Fruit fly (Drosophila melanogaster) whole organism, embryonic: Measurements from ENCODE around the gene Lgr3.

Source experiments
- Antp ChIP-seq: fragments of 200-800 bp; sonication (Bioruptor generic); optimal IDR thresholded peaks from 3 replicates; lab custom pipeline; 2016; ENCODE audit warnings: missing biosample characterization, missing genetic modification characterization
- Bgb ChIP-seq: fragments of 200-800 bp; sonication (Bioruptor generic); IDR thresholded peaks from 2 replicates; pipeline ENCODE4 v1.3.6; 2022; ENCODE audit warnings: missing biosample characterization, missing genetic modification characterization; ENCODE audit not compliant: partially characterized antibody
- BtbVII ChIP-seq: fragments of 200-800 bp; sonication (Bioruptor generic); optimal IDR thresholded peaks from 3 replicates; lab custom pipeline; 2017; ENCODE audit warnings: missing biosample characterization, mild to moderate bottlenecking, missing genetic modification characterization
- CG10366 ChIP-seq: fragments of 200-800 bp; sonication (Bioruptor generic); IDR thresholded peaks from 2 replicates; pipeline ENCODE4 v1.3.6; 2022; ENCODE audit warnings: missing biosample characterization, missing genetic modification characterization
- CG14860 ChIP-seq: fragments of 200-800 bp; sonication (Bioruptor generic); IDR thresholded peaks from 3 replicates; pipeline ENCODE4 v1.3.6; 2022; ENCODE audit warnings: missing biosample characterization, missing genetic modification characterization; ENCODE audit not compliant: partially characterized antibody
- CG16813 ChIP-seq: fragments of 200-800 bp; sonication (Bioruptor generic); IDR thresholded peaks from 3 replicates; pipeline ENCODE4 v1.3.6; 2022; ENCODE audit warnings: missing biosample characterization, missing genetic modification characterization; ENCODE audit not compliant: partially characterized antibody
- CG16815 ChIP-seq: fragments of 200-800 bp; sonication (Bioruptor generic); optimal IDR thresholded peaks from 3 replicates; lab custom pipeline; 2017; ENCODE audit warnings: missing biosample characterization, mild to moderate bottlenecking, missing genetic modification characterization
- CG17385 ChIP-seq: fragments of 200-800 bp; sonication (Bioruptor generic); optimal IDR thresholded peaks from 3 replicates; lab custom pipeline; 2018; ENCODE audit warnings: missing biosample characterization, mild to moderate bottlenecking, missing genetic modification characterization
- CG17829 ChIP-seq: fragments of 200-800 bp; optimal IDR thresholded peaks from 2 replicates; lab custom pipeline; 2019; ENCODE audit warnings: missing biosample characterization, mild to moderate bottlenecking, missing genetic modification characterization, moderate library complexity
- CG18011 ChIP-seq: fragments of 200-800 bp; sonication (Bioruptor generic); optimal IDR thresholded peaks from 2 replicates; lab custom pipeline; 2017; ENCODE audit warnings: missing biosample characterization, missing genetic modification characterization, mild to moderate bottlenecking, moderate library complexity, missing genotype
- CG2116 ChIP-seq: fragments of 200-800 bp; sonication (Bioruptor generic); optimal IDR thresholded peaks from 3 replicates; lab custom pipeline; 2018; ENCODE audit warnings: missing biosample characterization, mild to moderate bottlenecking, missing genetic modification characterization
- CG30403 ChIP-seq: fragments of 200-800 bp; sonication (Bioruptor generic); optimal IDR thresholded peaks from 3 replicates; lab custom pipeline; 2016; ENCODE audit warnings: missing biosample characterization, missing genetic modification characterization
- CG42726 ChIP-seq: fragments of 200-800 bp; sonication (Bioruptor generic); IDR thresholded peaks from 2 replicates; pipeline ENCODE4 v1.3.6; 2022; ENCODE audit warnings: missing biosample characterization, missing genetic modification characterization; ENCODE audit not compliant: partially characterized antibody
- CG4617 ChIP-seq: fragments of 200-800 bp; sonication (Bioruptor generic); optimal IDR thresholded peaks from 3 replicates; lab custom pipeline; 2016; ENCODE audit warnings: missing biosample characterization, missing genetic modification characterization, borderline replicate concordance
- CG6254 ChIP-seq: fragments of 200-800 bp; sonication (Bioruptor generic); optimal IDR thresholded peaks from 3 replicates; lab custom pipeline; 2017; ENCODE audit warnings: mild to moderate bottlenecking, missing biosample characterization, missing genetic modification reagents, missing genetic modification characterization
- CG6272 ChIP-seq: fragments of 200-800 bp; sonication (Bioruptor generic); IDR thresholded peaks from 2 replicates; pipeline ENCODE4 v1.3.6; 2022; ENCODE audit warnings: missing biosample characterization, missing genetic modification characterization
- CG6791 ChIP-seq: fragments of 200-800 bp; sonication (Bioruptor generic); IDR thresholded peaks from 3 replicates; pipeline ENCODE4 v1.3.6; 2022; ENCODE audit warnings: missing biosample characterization, missing genetic modification characterization; ENCODE audit not compliant: partially characterized antibody
- CG8359 ChIP-seq: fragments of 200-800 bp; sonication (Bioruptor generic); optimal IDR thresholded peaks from 2 replicates; lab custom pipeline; 2017; ENCODE audit warnings: missing biosample characterization, mild to moderate bottlenecking, missing genetic modification characterization, borderline replicate concordance
- CG9437 ChIP-seq: fragments of 200-800 bp; sonication (Bioruptor generic); optimal IDR thresholded peaks from 2 replicates; lab custom pipeline; 2018; ENCODE audit warnings: missing biosample characterization, mild to moderate bottlenecking, missing genetic modification characterization
- CG9797 ChIP-seq: fragments of 200-800 bp; sonication (Bioruptor generic); optimal IDR thresholded peaks from 3 replicates; lab custom pipeline; 2018; ENCODE audit warnings: missing biosample characterization, mild to moderate bottlenecking, missing genetic modification characterization
- CG9817 ChIP-seq: fragments of 200-800 bp; sonication (Bioruptor generic); optimal IDR thresholded peaks from 2 replicates; lab custom pipeline; 2018; ENCODE audit warnings: missing biosample characterization, mild to moderate bottlenecking, missing genetic modification characterization, moderate library complexity
- Deaf1 ChIP-seq: fragments of 200-800 bp; optimal IDR thresholded peaks from 3 replicates; lab custom pipeline; 2019; ENCODE audit warnings: missing biosample characterization, mild to moderate bottlenecking, missing genetic modification characterization, moderate library complexity
- E2f2 ChIP-seq: fragments of 200-800 bp; sonication (Bioruptor generic); IDR thresholded peaks from 2 replicates; pipeline ENCODE4 v1.3.6; 2022; ENCODE audit warnings: missing biosample characterization, missing genetic modification characterization
- MESR4 ChIP-seq: fragments of 200-800 bp; sonication (Bioruptor generic); optimal IDR thresholded peaks from 2 replicates; lab custom pipeline; 2018; ENCODE audit warnings: missing biosample characterization, mild to moderate bottlenecking, missing genetic modification characterization, moderate library complexity
- Neu2 ChIP-seq: fragments of 200-800 bp; sonication (Bioruptor generic); optimal IDR thresholded peaks from 3 replicates; lab custom pipeline; 2016; ENCODE audit warnings: missing biosample characterization, missing genetic modification characterization, borderline replicate concordance
- NfI ChIP-seq: fragments of 200-800 bp; sonication (Bioruptor generic); optimal IDR thresholded peaks from 3 replicates; lab custom pipeline; 2018; ENCODE audit warnings: missing biosample characterization, mild to moderate bottlenecking, missing genetic modification characterization, moderate library complexity
- Ptx1 ChIP-seq: fragments of 200-800 bp; sonication (Bioruptor generic); IDR thresholded peaks from 2 replicates; pipeline ENCODE4 v1.3.6; 2022; ENCODE audit warnings: missing biosample characterization, missing genetic modification characterization
- Ravus ChIP-seq: fragments of 200-800 bp; sonication (Bioruptor generic); IDR thresholded peaks from 2 replicates; pipeline ENCODE4 v1.3.6; 2022; ENCODE audit warnings: missing biosample characterization, missing genetic modification characterization
- Six4 ChIP-seq: fragments of 200-800 bp; sonication (Bioruptor generic); optimal IDR thresholded peaks from 2 replicates; lab custom pipeline; 2016; ENCODE audit warnings: missing biosample characterization, missing genetic modification characterization
- ase ChIP-seq: fragments of 200-800 bp; sonication (Bioruptor generic); IDR thresholded peaks from 3 replicates; pipeline ENCODE4 v1.3.6; 2022; ENCODE audit warnings: missing biosample characterization, missing genetic modification characterization
- chinmo ChIP-seq: fragments of 200-800 bp; sonication (Bioruptor generic); IDR thresholded peaks from 4 replicates; pipeline ENCODE4 v1.3.6; 2022; ENCODE audit warnings: missing biosample characterization, missing genetic modification characterization; ENCODE audit not compliant: partially characterized antibody
- corto ChIP-seq: fragments of 200-800 bp; sonication (Bioruptor generic); optimal IDR thresholded peaks from 2 replicates; lab custom pipeline; 2016; ENCODE audit warnings: missing biosample characterization, mild to moderate bottlenecking, missing genetic modification characterization, moderate library complexity
- crol ChIP-seq: fragments of 200-800 bp; sonication (Bioruptor generic); IDR thresholded peaks from 2 replicates; pipeline ENCODE4 v1.3.6; 2022; ENCODE audit warnings: missing biosample characterization, missing genetic modification characterization
- dimm ChIP-seq: fragments of 200-800 bp; sonication (Bioruptor generic); IDR thresholded peaks from 2 replicates; pipeline ENCODE4 v1.3.6; 2022; ENCODE audit warnings: missing biosample characterization, missing genetic modification characterization
- emc ChIP-seq: fragments of 200-800 bp; sonication (Bioruptor generic); optimal IDR thresholded peaks from 2 replicates; lab custom pipeline; 2016; ENCODE audit warnings: missing biosample characterization, missing genetic modification characterization
- gfzf ChIP-seq: fragments of 200-800 bp; sonication (Bioruptor generic); optimal IDR thresholded peaks from 2 replicates; lab custom pipeline; 2016; ENCODE audit warnings: missing biosample characterization, mild to moderate bottlenecking, missing genetic modification characterization, moderate library complexity
- grn ChIP-seq: fragments of 200-800 bp; sonication (Bioruptor generic); optimal IDR thresholded peaks from 3 replicates; lab custom pipeline; 2017; ENCODE audit warnings: missing biosample characterization, missing genetic modification characterization
- phol ChIP-seq: fragments of 200-800 bp; sonication (Bioruptor generic); optimal IDR thresholded peaks from 3 replicates; lab custom pipeline; 2018; ENCODE audit warnings: missing biosample characterization, mild to moderate bottlenecking, missing genetic modification characterization, moderate library complexity
- sens ChIP-seq: fragments of 200-800 bp; sonication (Bioruptor generic); peaks from one replicate; lab custom pipeline; 2016; ENCODE audit warnings: missing biosample characterization, missing genetic modification characterization
- sob ChIP-seq: fragments of 200-800 bp; sonication (Bioruptor generic); IDR thresholded peaks from 2 replicates; pipeline ENCODE4 v1.3.6; 2022; ENCODE audit warnings: missing biosample characterization, missing genetic modification characterization
- tna ChIP-seq: fragments of 200-800 bp; sonication (Bioruptor generic); IDR thresholded peaks from 2 replicates; pipeline ENCODE4 v1.3.6; 2022; ENCODE audit warnings: missing biosample characterization, missing genetic modification characterization; ENCODE audit not compliant: partially characterized antibody
- unc-4 ChIP-seq: fragments of 200-800 bp; sonication (Bioruptor generic); IDR thresholded peaks from 2 replicates; pipeline ENCODE4 v1.3.6; 2022; ENCODE audit warnings: missing biosample characterization, missing genetic modification characterization; ENCODE audit not compliant: partially characterized antibody
- zen2 ChIP-seq: fragments of 200-800 bp; sonication (Bioruptor generic); IDR thresholded peaks from 3 replicates; pipeline ENCODE4 v1.3.6; 2022; ENCODE audit warnings: missing biosample characterization, missing genetic modification characterization; ENCODE audit not compliant: partially characterized antibody

Gene Lgr3

dm6 chr3R:25665509-25665908, at the start of gene Lgr3:
Lgr3 (plus strand) TSS chr3R:25665809.
- peak; percentile 81 for TF ChIP-seq Deaf1 (tag; lab: Kevin White, UChicago)
- no peak for TF ChIP-seq sob

dm6 chr3R:25618114-25618513, 47.5 kb upstream of the Lgr3 start, which contains the start of gene CG5071:
CG5071 (plus strand) TSS chr3R:25618414.
- no peak for TF ChIP-seq Neu2
- peak; percentile 1 for TF ChIP-seq sens (GFP tag; lab: Kevin White, UChicago)

- TF ChIP-seq corto (no peak), zen2 (GFP tag; lab: Robert Waterston, UW) (peak; percentile 96), chinmo (GFP tag; lab: Robert Waterston, UW) (peak; percentile 94), CG10366 (GFP tag; lab: Robert Waterston, UW) (peak; percentile 36), CG17829 (tag; lab: Kevin White, UChicago) (peak; percentile 37), CG6254 (GFP tag; lab: Kevin White, UChicago) (no peak), CG6791 (GFP tag; lab: Robert Waterston, UW) (peak; percentile 99), CG4617 (GFP tag; lab: Kevin White, UChicago) (peak; percentile 72), Bgb (GFP tag; lab: Robert Waterston, UW) (peak; percentile 98), CG9437 (peak; percentile 5), dimm (GFP tag; lab: Robert Waterston, UW) (no peak), CG17385 (peak; percentile 2), CG16813 (GFP tag; lab: Robert Waterston, UW) (peak; percentile 89), Antp (GFP tag; lab: Kevin White, UChicago) (no peak), NfI (no peak), CG16815 (GFP tag; lab: Kevin White, UChicago) (peak; percentile 6), BtbVII (GFP tag; lab: Kevin White, UChicago) (peak; percentile 23), Ptx1 (GFP tag; lab: Robert Waterston, UW) (peak; percentile 38; the same call in 1 of the 2 replicates), ase (no peak), CG14860 (peak; percentile 91), Six4 (GFP tag; lab: Kevin White, UChicago) (no peak), CG18011 (GFP tag; lab: Kevin White, UChicago) (peak; percentile 71), tna (GFP tag; lab: Robert Waterston, UW) (peak; percentile 99), CG9817 (tag; lab: Kevin White, UChicago) (no peak), crol (peak; percentile 94), MESR4 (GFP tag; lab: Kevin White, UChicago) (peak; percentile 53), unc-4 (GFP tag; lab: Robert Waterston, UW) (peak; percentile 92), CG9797 (GFP tag; lab: Kevin White, UChicago) (peak; percentile 36), CG6272 (GFP tag; lab: Robert Waterston, UW) (no peak), Ravus (GFP tag; lab: Robert Waterston, UW) (peak; percentile 56), phol (tag; lab: Kevin White, UChicago) (peak; percentile 16), CG30403 (GFP tag; lab: Kevin White, UChicago) (peak; percentile 15), emc (GFP tag; lab: Kevin White, UChicago) (no peak), E2f2 (GFP tag; lab: Robert Waterston, UW) (peak; percentile 95), CG42726 (GFP tag; lab: Robert Waterston, UW) (peak; percentile 59; the same call in 1 of the 2 replicates), CG8359 (GFP tag; lab: Kevin White, UChicago) (no peak), CG2116 (GFP tag; lab: Kevin White, UChicago) (peak; percentile 73), grn (no peak), gfzf (peak; percentile 31)
Measured at dm6 chr3R:25623800-25624791, 41.5 kb upstream of the Lgr3 start, which contains the start of gene Npl4. Npl4 (minus strand) TSS chr3R:25624662.
